Worm (Caenorhabditis elegans) whole organism, mixed stage, embryonic: ENCODE data around the gene obr-3.

Experiments
- M03D4.4 ChIP-seq: sonication (generic microtip); optimal IDR thresholded peaks from 2 replicates; lab custom pipeline; 2017; ENCODE audit warnings: mild to moderate bottlenecking, missing genetic modification characterization, missing compliant biosample characterization
- nhr-28 ChIP-seq: fragments of 150-350 bp; optimal IDR thresholded peaks from 2 replicates; lab custom pipeline; 2014; ENCODE audit warnings: missing biosample characterization, missing genetic modification characterization
- pha-4 ChIP-seq: fragments of 150-350 bp; optimal IDR thresholded peaks from 2 replicates; lab custom pipeline; 2018; ENCODE audit warnings: missing biosample characterization, missing genetic modification reagents, missing genetic modification characterization
- ztf-11 ChIP-seq: fragments of 150-350 bp; optimal IDR thresholded peaks from 2 replicates; lab custom pipeline; 2014; ENCODE audit warnings: missing biosample characterization, missing genetic modification characterization

ce11 chrX:13851590-13851989 lies 41.9 kb upstream of the obr-3 start:
- TF ChIP-seq pha-4 (tag; lab: Kevin White, UChicago) (no peak), M03D4.4 (tag; lab: Kevin White, UChicago) (no peak), ztf-11 (tag; lab: Kevin White, UChicago) (no peak), nhr-28 (tag; lab: Kevin White, UChicago) (no peak)
